Worm (Caenorhabditis elegans): ENCODE results near the gene F59G1.8.
A peak's percentile ranks its signal among the peaks of the same experiment; 100 is the strongest.
"Not testable (repeated sequence)": the region's sequence is repeated elsewhere in the genome, so short reads cannot be mapped to it uniquely, and the experiment has no call there.

F59G1.8 gene

DNA sequence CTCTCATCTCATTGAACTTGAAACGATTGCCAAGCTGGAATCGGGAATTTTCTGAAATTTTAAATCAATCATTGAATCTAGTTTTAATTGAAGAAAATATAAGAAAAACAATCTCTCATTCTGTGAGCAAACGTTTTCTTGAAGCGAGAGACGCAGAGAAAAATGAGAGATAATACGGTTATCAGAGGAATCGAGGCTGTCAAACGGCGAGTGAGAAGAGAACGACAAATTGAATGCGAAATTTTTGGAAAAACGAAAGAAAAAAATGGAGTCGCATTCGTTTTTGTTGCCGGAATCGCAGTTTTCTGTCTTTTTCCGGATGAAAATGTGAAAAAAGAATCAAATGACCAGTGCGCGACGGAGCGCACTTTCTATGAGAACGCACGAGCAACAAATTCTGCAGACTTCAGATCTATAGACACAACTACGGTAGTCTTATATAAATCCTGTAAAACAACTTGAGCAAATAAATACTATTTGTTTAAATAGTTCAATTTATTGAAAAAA, 32.7 kb upstream of the F59G1.8 start, which contains the start of gene tex-2:
tex-2 (minus strand) TSS at position 51 of the 507 bp plus-strand sequence.
- TF ChIP-seq tbx-37 (GFP tag; conservative IDR thresholded peaks at IDR 0.05): no peak
- no peak for TF ChIP-seq tbx-11 (GFP tag; IDR thresholded peaks at IDR 0.05)
- TF ChIP-seq hmbx-1 (tag; optimal IDR thresholded peaks at IDR 0.05): no peak

DNA sequence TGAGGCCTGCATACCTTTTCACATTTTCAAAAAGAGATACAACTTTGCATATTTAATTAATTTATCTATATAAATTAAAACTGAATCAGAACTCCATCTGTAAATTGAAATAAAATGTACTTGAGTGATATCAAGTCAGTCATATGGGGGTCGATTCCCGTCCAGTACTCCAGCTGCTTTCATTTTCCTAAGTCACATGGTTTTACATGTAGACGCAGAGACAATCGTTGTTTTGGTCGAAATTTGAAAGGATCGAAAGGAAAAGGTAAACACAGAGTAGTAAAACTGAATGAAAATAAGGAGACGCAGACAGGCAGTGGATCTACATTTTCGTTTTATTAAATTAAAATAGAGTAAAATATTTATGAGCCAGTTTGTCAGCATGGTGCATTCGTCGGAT, 32.2 kb upstream of the F59G1.8 start:
- no peak for TF ChIP-seq tra-4 (tag; optimal IDR thresholded peaks at IDR 0.05)
- TF ChIP-seq hnd-1 (tag; optimal IDR thresholded peaks at IDR 0.05): no peak
- no peak for TF ChIP-seq flt-1 (GFP tag; IDR thresholded peaks at IDR 0.05)
- no peak for TF ChIP-seq ama-1 (optimal IDR thresholded peaks at IDR 0.05)
- TF ChIP-seq ceh-13 (GFP tag; optimal IDR thresholded peaks at IDR 0.05): no peak
- TF ChIP-seq ets-7 (tag; optimal IDR thresholded peaks at IDR 0.05): no peak
- no peak for TF ChIP-seq pes-1 (GFP tag; IDR thresholded peaks at IDR 0.05)
- TF ChIP-seq hmg-4 (GFP tag; optimal IDR thresholded peaks at IDR 0.05): no peak
- TF ChIP-seq tbx-11 (GFP tag; IDR thresholded peaks at IDR 0.05): no peak
- TF ChIP-seq hmbx-1 (tag; optimal IDR thresholded peaks at IDR 0.05): no peak
- no peak for TF ChIP-seq F13C5.2 (tag; optimal IDR thresholded peaks at IDR 0.05)
- TF ChIP-seq B0310.2 (tag; optimal IDR thresholded peaks at IDR 0.05): no peak
- TF ChIP-seq aly-1 (tag; optimal IDR thresholded peaks at IDR 0.05): no peak
- no peak for TF ChIP-seq scrt-1 (GFP tag; IDR thresholded peaks at IDR 0.05)

DNA sequence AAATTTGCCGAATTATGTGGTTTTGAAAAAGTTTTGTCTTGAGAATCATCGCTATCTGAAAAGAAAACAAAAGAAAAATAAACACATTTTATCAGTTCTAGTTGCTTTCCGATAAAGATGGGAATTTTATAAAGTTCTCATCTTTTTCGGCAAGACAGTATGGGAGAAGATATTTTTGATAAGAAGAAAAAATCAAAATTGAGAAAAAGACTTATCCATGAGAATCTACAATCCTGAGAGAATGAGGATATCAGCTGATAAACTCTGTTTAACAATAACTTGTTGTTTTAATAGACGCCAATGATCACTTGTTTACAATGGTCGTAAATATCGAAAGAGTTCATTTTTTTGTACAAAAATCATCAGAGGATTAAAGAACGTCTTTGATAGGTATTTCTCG, 30.3 kb upstream of the F59G1.8 start, which contains the start of gene F55C12.6:
F55C12.6 (minus strand) TSS at position 101 of the 400 bp plus-strand sequence.
- TF ChIP-seq ets-7 (tag; optimal IDR thresholded peaks at IDR 0.05): no peak
- no peak for TF ChIP-seq tra-4 (tag; optimal IDR thresholded peaks at IDR 0.05)
- TF ChIP-seq ama-1 (optimal IDR thresholded peaks at IDR 0.05): no peak
- no peak for TF ChIP-seq B0310.2 (tag; optimal IDR thresholded peaks at IDR 0.05)

DNA sequence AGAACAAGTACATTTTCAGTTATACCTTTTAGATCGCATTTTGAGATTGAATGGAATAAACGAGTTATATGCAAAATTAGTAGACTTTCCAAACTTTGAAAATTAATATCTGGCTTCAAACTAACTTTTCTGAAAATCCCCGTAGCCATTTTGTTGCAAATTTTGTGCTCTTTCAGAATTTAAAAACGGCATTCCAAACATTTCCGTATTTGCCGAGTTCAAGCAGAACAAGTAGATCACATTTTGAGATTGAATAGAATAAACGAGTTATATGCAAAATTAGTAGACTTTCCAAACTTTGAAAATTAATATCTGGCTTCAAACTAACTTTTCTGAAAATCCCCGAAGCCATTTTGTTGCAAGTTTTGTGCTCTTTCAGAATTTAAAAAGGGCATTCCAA, 29.9 kb upstream of the F59G1.8 start, which contains the start of gene F55C12.2:
F55C12.2 (plus strand) TSS at position 301 of the 400 bp plus-strand sequence.
- TF ChIP-seq hnd-1 (tag; optimal IDR thresholded peaks at IDR 0.05); hmg-4 (GFP tag; optimal IDR thresholded peaks at IDR 0.05); hmbx-1 (tag; optimal IDR thresholded peaks at IDR 0.05): not testable (repeated sequence)

DNA sequence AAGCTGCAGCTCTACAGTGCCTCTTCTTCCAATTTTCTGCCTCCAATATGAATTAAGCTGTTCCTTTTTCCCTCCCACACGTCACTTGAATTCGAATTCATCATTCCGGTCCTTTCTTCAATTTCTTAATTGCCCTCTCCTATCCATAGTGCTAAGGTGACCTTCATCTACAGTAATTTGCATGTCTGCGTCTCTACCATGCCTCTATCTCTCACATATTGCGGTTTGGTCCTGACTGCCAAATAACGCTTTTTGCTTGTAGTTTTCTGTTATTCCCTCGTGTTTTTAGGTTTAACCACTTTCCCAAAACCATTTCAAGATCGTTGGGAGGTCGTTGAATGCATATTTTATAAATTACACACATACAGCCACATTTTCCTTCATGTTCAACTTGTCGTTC, 25.7 kb upstream of the F59G1.8 start:
- no peak for TF ChIP-seq ama-1 (optimal IDR thresholded peaks at IDR 0.05)
- no peak for TF ChIP-seq sea-1 (GFP tag; conservative IDR thresholded peaks at IDR 0.05)
- no peak for TF ChIP-seq F13C5.2 (tag; optimal IDR thresholded peaks at IDR 0.05)
- no peak for TF ChIP-seq hmg-4 (GFP tag; optimal IDR thresholded peaks at IDR 0.05)
- TF ChIP-seq pes-1 (GFP tag; IDR thresholded peaks at IDR 0.05): no peak

DNA sequence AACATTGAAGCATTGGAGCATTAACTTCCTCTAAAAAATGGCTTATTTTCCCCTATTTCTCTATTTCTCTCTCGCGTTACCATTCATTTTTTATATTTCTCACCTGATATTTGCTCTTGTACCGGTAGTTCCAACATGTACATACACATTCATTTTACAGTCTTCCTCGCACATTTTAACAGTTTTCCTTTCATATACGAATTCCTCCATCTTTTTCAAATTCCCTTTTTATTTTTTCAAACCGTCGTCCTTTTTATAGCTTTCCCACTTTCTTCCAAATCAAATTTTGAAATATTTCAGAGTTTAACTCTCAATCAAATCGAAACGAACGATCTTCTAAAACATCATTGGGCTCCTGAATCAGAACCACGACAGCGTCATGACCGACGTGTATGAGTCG, 22.1 kb upstream of the F59G1.8 start, which contains the start of gene rfip-1:
rfip-1 (plus strand) TSS at position 301 of the 400 bp plus-strand sequence.
- TF ChIP-seq tbx-11 (GFP tag; IDR thresholded peaks at IDR 0.05) (no peak), B0310.2 (tag; optimal IDR thresholded peaks at IDR 0.05) (no peak), tra-4 (tag; optimal IDR thresholded peaks at IDR 0.05) (no peak), ceh-13 (GFP tag; optimal IDR thresholded peaks at IDR 0.05) (no peak), F13C5.2 (tag; optimal IDR thresholded peaks at IDR 0.05) (no peak), aly-1 (tag; optimal IDR thresholded peaks at IDR 0.05) (no peak), pes-1 (GFP tag; IDR thresholded peaks at IDR 0.05) (no peak), hmbx-1 (tag; optimal IDR thresholded peaks at IDR 0.05) (no peak), scrt-1 (GFP tag; IDR thresholded peaks at IDR 0.05) (no peak), ceh-36 (tag; optimal IDR thresholded peaks at IDR 0.05) (no peak), hnd-1 (tag; optimal IDR thresholded peaks at IDR 0.05) (no peak), tbx-37 (GFP tag; conservative IDR thresholded peaks at IDR 0.05) (no peak), sea-1 (GFP tag; conservative IDR thresholded peaks at IDR 0.05) (no peak), ama-1 (optimal IDR thresholded peaks at IDR 0.05) (no peak), flt-1 (GFP tag; IDR thresholded peaks at IDR 0.05) (no peak)

DNA sequence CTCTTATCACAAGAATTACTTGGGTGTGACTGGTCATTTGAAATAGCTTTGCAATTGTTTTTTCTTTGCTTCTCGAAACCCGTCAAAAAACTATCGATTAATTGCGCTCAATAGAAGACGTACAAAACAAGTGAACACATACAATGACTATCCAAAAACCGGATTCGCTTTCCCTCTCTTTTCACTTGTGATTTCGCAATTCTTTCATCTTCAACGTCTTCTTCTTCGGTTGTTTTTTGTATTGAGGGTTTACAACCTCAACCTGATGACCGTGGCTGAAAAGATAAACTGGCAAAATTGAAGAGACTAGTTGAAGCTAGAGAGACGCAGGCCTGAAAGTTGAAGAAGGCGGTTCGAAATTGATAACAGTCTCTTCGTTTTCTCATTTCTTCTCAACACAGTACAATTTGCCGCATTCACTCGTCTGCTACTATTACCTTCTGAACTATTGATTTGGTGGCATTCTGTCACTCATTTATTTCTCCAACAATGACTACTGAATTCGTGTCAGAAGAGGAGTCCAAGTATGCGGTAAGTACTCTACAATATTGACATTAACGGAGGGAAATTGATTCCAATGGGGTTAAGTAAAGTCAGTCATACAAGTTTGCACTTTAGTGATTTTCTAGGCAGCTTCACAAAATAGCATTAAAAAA, 20.3 kb upstream of the F59G1.8 start:
- no peak for TF ChIP-seq sea-1 (GFP tag; conservative IDR thresholded peaks at IDR 0.05)
- no peak for TF ChIP-seq ceh-13 (GFP tag; optimal IDR thresholded peaks at IDR 0.05)
- no peak for TF ChIP-seq ama-1 (optimal IDR thresholded peaks at IDR 0.05)
- no peak for TF ChIP-seq ceh-36 (tag; optimal IDR thresholded peaks at IDR 0.05)
- TF ChIP-seq hmbx-1 (tag; optimal IDR thresholded peaks at IDR 0.05): no peak
- no peak for TF ChIP-seq tbx-11 (GFP tag; IDR thresholded peaks at IDR 0.05)
- TF ChIP-seq hmg-4 (GFP tag; optimal IDR thresholded peaks at IDR 0.05): no peak
- TF ChIP-seq B0310.2 (tag; optimal IDR thresholded peaks at IDR 0.05): no peak
- no peak for TF ChIP-seq aly-1 (tag; optimal IDR thresholded peaks at IDR 0.05)
- TF ChIP-seq ets-7 (tag; optimal IDR thresholded peaks at IDR 0.05): no peak
- TF ChIP-seq tra-4 (tag; optimal IDR thresholded peaks at IDR 0.05): no peak
- TF ChIP-seq hnd-1 (tag; optimal IDR thresholded peaks at IDR 0.05): no peak
- TF ChIP-seq pes-1 (GFP tag; IDR thresholded peaks at IDR 0.05): no peak
- no peak for TF ChIP-seq tbx-37 (GFP tag; conservative IDR thresholded peaks at IDR 0.05)

DNA sequence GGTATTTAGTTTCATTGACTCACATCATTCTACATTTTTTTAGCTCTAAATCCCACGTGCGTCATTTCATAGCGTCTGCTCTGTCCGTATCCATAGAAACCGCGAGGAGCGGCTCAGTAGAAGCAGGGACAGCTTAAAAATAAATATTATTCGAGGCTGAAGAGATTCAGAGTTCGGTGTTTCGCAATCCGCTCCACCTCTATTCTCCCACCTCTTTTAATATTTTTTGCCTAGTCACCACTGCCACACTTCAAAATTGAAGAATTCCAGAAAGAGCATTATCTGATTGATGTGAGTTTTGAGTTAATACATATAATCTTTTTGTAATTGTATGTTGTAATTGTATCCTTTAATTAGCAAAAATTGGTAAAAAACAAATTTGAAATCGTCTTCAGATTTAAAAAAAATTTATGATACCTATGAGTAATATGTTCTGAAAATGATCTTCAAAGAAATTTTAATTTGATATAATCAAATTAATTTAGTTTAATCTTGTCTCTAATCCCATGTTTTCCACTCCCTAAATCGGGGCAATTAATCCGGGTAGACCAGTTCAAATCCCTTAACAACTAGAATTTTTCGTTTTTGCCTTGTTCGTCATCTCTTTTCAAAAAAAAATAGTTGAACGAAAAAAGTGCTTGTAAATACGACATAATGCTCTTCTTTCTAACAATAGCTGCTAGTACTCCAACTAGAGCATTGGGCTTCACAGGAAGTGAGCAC, 16.8 kb upstream of the F59G1.8 start:
- no peak for TF ChIP-seq aly-1 (tag; optimal IDR thresholded peaks at IDR 0.05)
- peak; percentile 64 for TF ChIP-seq ceh-36 (tag; optimal IDR thresholded peaks at IDR 0.05)
- TF ChIP-seq flt-1 (GFP tag; IDR thresholded peaks at IDR 0.05): no peak
